Worm (Caenorhabditis elegans): ENCODE results near the gene vps-33.2.

The vps-33.2 gene

ce11 chrII:6642180-6642579 lies 41.2 kb downstream of the vps-33.2 start:
- TF ChIP-seq sma-3 (GFP tag; optimal IDR thresholded peaks at IDR 0.05), result no peak
- no peak for TF ChIP-seq nhr-6 (tag; optimal IDR thresholded peaks at IDR 0.05)
- no peak for TF ChIP-seq nhr-10 (tag; optimal IDR thresholded peaks at IDR 0.05)
- no peak for TF ChIP-seq alr-1 (tag; optimal IDR thresholded peaks at IDR 0.05)
- no peak for TF ChIP-seq ztf-1 (GFP tag; conservative IDR thresholded peaks at IDR 0.05)
- no peak for TF ChIP-seq Y55F3AM.14 (GFP tag; optimal IDR thresholded peaks at IDR 0.05)

DNA sequence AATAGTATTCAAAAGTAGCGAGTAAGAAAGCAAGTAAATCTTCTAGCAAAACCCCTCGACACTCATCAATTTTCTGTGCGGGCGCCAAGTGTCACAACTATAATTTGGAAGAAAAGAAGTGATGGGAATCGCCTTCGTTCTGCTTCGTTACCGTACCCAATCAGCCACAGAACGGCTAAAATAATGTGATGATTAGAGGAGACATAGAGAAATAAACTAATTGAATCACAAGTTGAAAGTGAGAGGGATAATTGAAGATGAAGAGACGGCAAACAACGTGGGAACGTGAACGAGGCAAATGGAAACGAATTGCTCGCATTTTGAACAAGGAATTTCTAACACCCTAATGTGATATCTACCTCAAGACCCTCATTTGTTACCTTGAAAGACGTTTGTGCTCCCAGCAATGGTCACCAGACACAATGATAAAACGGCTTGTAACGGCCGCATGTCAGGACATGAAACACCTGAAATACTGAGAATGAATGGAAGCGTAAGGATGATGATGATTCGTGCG lies 41.7 kb downstream of the vps-33.2 start, which contains the start of gene T19D12.6:
Gene T19D12.6, minus strand, starts transcription at position 467 of the 517 bp plus-strand sequence.
- no peak for TF ChIP-seq elt-1 (tag; optimal IDR thresholded peaks at IDR 0.05)
- no peak for TF ChIP-seq zag-1 (tag; optimal IDR thresholded peaks at IDR 0.05)
- TF ChIP-seq fos-1 (tag; optimal IDR thresholded peaks at IDR 0.05), result no peak

- TF ChIP-seq zag-1 (tag; optimal IDR thresholded peaks at IDR 0.05) (no peak), unc-62 (GFP tag; optimal IDR thresholded peaks at IDR 0.05) (no peak), skn-1 (tag; optimal IDR thresholded peaks at IDR 0.05) (no peak), nhr-77 (tag; optimal IDR thresholded peaks at IDR 0.05) (no peak), unc-39 (tag; optimal IDR thresholded peaks at IDR 0.05) (no peak), gmeb-1 (tag; optimal IDR thresholded peaks at IDR 0.05) (no peak), unc-55 (GFP tag; optimal IDR thresholded peaks at IDR 0.05) (no peak)
Observed at ce11 chrII:6646903-6647302, 45.9 kb downstream of the vps-33.2 start.

DNA sequence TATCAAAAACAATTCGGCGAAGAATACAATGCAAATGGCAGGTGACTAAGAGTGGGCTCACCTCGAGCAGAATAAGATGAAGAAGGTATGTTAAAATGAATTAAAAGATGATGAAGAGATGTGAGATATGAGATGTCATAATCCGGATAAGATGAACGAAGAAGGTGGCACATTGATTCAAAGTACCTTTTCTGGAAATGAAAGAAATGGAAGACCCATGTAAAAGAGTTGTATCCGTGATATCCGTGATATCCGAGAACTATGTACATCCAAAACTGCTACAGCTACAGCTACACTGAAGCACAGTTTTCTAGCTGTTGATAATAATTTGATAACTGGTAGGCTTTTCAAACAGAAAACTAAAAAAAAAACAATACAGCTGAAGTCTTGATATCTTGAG lies 48.0 kb downstream of the vps-33.2 start, which contains the start of gene oig-8:
Gene oig-8, minus strand, starts transcription at position 101 of the 400 bp plus-strand sequence.
- TF ChIP-seq ZK546.5 (tag; optimal IDR thresholded peaks at IDR 0.05), result no peak

DNA sequence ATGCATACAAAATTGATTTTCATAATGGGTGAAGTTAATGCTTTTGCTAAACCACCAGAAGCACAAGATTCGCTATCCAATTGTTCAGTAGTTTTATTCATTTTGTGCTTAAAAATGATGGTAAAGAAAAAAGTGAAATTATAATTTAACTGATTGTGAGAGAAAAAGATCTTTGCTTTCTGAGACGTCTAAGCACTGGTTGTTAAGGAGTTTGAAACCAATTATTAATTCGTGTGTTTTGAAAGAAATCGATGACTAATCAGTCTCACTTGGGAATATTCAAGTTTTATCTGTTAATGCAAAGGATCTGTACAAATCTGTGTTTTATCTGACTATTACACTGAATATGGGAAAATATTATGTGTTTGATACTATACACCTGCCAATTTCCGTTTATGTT lies 50.7 kb downstream of the vps-33.2 start, which contains the start of gene sra-26:
Gene sra-26, minus strand, starts transcription at position 101 of the 400 bp plus-strand sequence.
- TF ChIP-seq nhr-12 (tag; optimal IDR thresholded peaks at IDR 0.05) (no peak), sma-9 (GFP tag; optimal IDR thresholded peaks at IDR 0.05) (no peak), sma-9 (tag; optimal IDR thresholded peaks at IDR 0.05) (no peak), unc-39 (tag; optimal IDR thresholded peaks at IDR 0.05) (no peak), lin-11 (tag; optimal IDR thresholded peaks at IDR 0.05) (no peak), nhr-25 (tag; optimal IDR thresholded peaks at IDR 0.05) (no peak), unc-62 (GFP tag; optimal IDR thresholded peaks at IDR 0.05) (no peak), lsy-2 (tag; optimal IDR thresholded peaks at IDR 0.05) (no peak), egl-27 (tag; optimal IDR thresholded peaks at IDR 0.05) (no peak), skn-1 (tag; optimal IDR thresholded peaks at IDR 0.05) (no peak)

Measured in whole organism, L2 larva.